In the genomic region with DNA sequence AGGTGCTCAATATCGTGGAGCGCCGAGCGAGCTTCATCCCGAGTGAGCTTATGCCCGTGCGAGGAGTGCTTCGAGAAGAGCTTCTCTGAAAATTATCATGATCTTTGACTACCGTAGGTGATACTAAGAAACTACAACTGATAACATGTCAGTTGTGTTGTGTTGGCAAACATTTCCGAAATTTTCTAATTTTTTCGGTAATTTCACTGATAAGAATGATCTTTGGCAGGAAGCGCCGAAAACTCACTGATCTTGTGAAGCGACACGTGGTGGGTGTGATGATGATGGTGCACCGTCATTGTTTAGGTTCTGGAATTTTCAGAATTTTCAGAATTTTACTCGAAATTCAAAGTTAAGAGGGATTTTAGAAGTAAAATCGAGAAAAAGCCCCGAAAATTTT, we compare ENCODE assay signal across 5 worm cellular contexts.
TF ChIP-seq lines count a peak whose summit lies in the region.

A gene (minus strand): TSS at position 309 of the 400 bp plus-strand sequence.

TF ChIP-seq in whole organism, L1 larva, 84 proteins besides CTCF, POLR2A, EP300 and RAD21:
- TF ChIP-seq lin-13 (GFP tag; optimal IDR thresholded peaks at IDR 0.05; lab: Kevin White, UChicago) (no peak), elt-2 (tag; optimal IDR thresholded peaks at IDR 0.05; lab: Kevin White, UChicago) (peak; percentile 76), lin-35 (GFP tag; optimal IDR thresholded peaks at IDR 0.05; lab: Kevin White, UChicago) (peak in 1 of 2 experiments; percentile 3), fkh-4 (tag; optimal IDR thresholded peaks at IDR 0.05; lab: Kevin White, UChicago; ENCODE audit: borderline replicate concordance) (no peak), C34B4.2 (tag; optimal IDR thresholded peaks at IDR 0.05; lab: Kevin White, UChicago) (no peak), C16A3.4 (tag; optimal IDR thresholded peaks at IDR 0.05; lab: Kevin White, UChicago) (no peak)

TF ChIP-seq in whole organism, L2 larva, 48 proteins besides CTCF, POLR2A, EP300 and RAD21:
- TF ChIP-seq mab-5 (tag; optimal IDR thresholded peaks at IDR 0.05; lab: Kevin White, UChicago) (no peak), crh-2 (tag; optimal IDR thresholded peaks at IDR 0.05; lab: Kevin White, UChicago) (peak; percentile 62), fos-1 (tag; optimal IDR thresholded peaks at IDR 0.05; lab: Kevin White, UChicago) (peak; percentile 26), sma-9 (GFP tag; optimal IDR thresholded peaks at IDR 0.05; lab: Kevin White, UChicago) (peak; percentile 55), sma-9 (tag; optimal IDR thresholded peaks at IDR 0.05; lab: Kevin White, UChicago) (no peak)
TF ChIP-seq in whole organism, L2 larva: peak in this region for 3.

TF ChIP-seq in whole organism, L3 larva, 47 proteins besides CTCF, POLR2A, EP300 and RAD21:
- TF ChIP-seq elt-2 (tag; optimal IDR thresholded peaks at IDR 0.05; lab: Kevin White, UChicago): peak; percentile 81
- no peak for TF ChIP-seq lin-15B (tag; optimal IDR thresholded peaks at IDR 0.05; lab: Kevin White, UChicago)
- TF ChIP-seq elt-1 (tag; optimal IDR thresholded peaks at IDR 0.05; lab: Kevin White, UChicago): no peak
- TF ChIP-seq pqm-1 (tag; optimal IDR thresholded peaks at IDR 0.05; lab: Kevin White, UChicago): peak; percentile 68

TF ChIP-seq in whole organism, L4 larva, 104 proteins besides CTCF, POLR2A, EP300 and RAD21:
- TF ChIP-seq dve-1 (tag; optimal IDR thresholded peaks at IDR 0.05; lab: Kevin White, UChicago; ENCODE audit: insufficient read depth): peak; percentile 70
- no peak for TF ChIP-seq nhr-111 (GFP tag; optimal IDR thresholded peaks at IDR 0.05; lab: Kevin White, UChicago)
- TF ChIP-seq hlh-11 (tag; optimal IDR thresholded peaks at IDR 0.05; lab: Kevin White, UChicago): peak; percentile 59
- TF ChIP-seq lin-13 (GFP tag; optimal IDR thresholded peaks at IDR 0.05; lab: Kevin White, UChicago): no peak
- TF ChIP-seq dmd-6 (GFP tag; IDR thresholded peaks at IDR 0.05; lab: Robert Waterston, UW): peak; percentile 45
- TF ChIP-seq cey-2 (tag; optimal IDR thresholded peaks at IDR 0.05; lab: Kevin White, UChicago; ENCODE audit: borderline replicate concordance, insufficient read depth): no peak
- peak; percentile 28 for TF ChIP-seq nhr-77 (tag; optimal IDR thresholded peaks at IDR 0.05; lab: Kevin White, UChicago)
- TF ChIP-seq ZK546.5 (tag; optimal IDR thresholded peaks at IDR 0.05; lab: Kevin White, UChicago): no peak
- TF ChIP-seq F44E2.7 (GFP tag; IDR thresholded peaks at IDR 0.05; lab: Robert Waterston, UW): no peak
- TF ChIP-seq pqm-1 (tag; optimal IDR thresholded peaks at IDR 0.05; lab: Kevin White, UChicago): peak; percentile 5
- no peak for TF ChIP-seq egl-27 (tag; optimal IDR thresholded peaks at IDR 0.05; lab: Kevin White, UChicago)
- TF ChIP-seq T26A8.4 (GFP tag; IDR thresholded peaks at IDR 0.05; lab: Robert Waterston, UW): no peak
- no peak for TF ChIP-seq daf-16 (GFP tag; optimal IDR thresholded peaks at IDR 0.05; lab: Kevin White, UChicago)
- peak; percentile 47 for TF ChIP-seq daf-16 (tag; optimal IDR thresholded peaks at IDR 0.05; lab: Kevin White, UChicago)
- peak; percentile 15 for TF ChIP-seq mep-1 (tag; optimal IDR thresholded peaks at IDR 0.05; lab: Kevin White, UChicago)
- no peak for TF ChIP-seq rbr-2 (tag; optimal IDR thresholded peaks at IDR 0.05; lab: Kevin White, UChicago)
- TF ChIP-seq nhr-28 (tag; optimal IDR thresholded peaks at IDR 0.05; lab: Kevin White, UChicago): peak; percentile 62
- TF ChIP-seq hlh-30 (tag; optimal IDR thresholded peaks at IDR 0.05; lab: Kevin White, UChicago; ENCODE audit: insufficient read depth): peak; percentile 14
- TF ChIP-seq mdl-1 (tag; optimal IDR thresholded peaks at IDR 0.05; lab: Kevin White, UChicago): peak in 1 of 2 experiments; percentile 34

TF ChIP-seq in whole organism, young adult, 124 proteins besides CTCF, POLR2A, EP300 and RAD21:
- TF ChIP-seq hsf-1 (GFP tag; IDR thresholded peaks at IDR 0.05; lab: Robert Waterston, UW) (0 out of 2 replicates have a peak, but pooled peaks have one; percentile 36), let-607 (tag; optimal IDR thresholded peaks at IDR 0.05; lab: Kevin White, UChicago) (peak; percentile 8 to 24), nhr-80 (tag; optimal IDR thresholded peaks at IDR 0.05; lab: Kevin White, UChicago) (peak; percentile 36), nfya-1 (tag; optimal IDR thresholded peaks at IDR 0.05; lab: Kevin White, UChicago; ENCODE audit: borderline replicate concordance, insufficient read depth) (no peak)
